Fruit fly (Drosophila melanogaster): ENCODE results near the gene Shaw.

DNA sequence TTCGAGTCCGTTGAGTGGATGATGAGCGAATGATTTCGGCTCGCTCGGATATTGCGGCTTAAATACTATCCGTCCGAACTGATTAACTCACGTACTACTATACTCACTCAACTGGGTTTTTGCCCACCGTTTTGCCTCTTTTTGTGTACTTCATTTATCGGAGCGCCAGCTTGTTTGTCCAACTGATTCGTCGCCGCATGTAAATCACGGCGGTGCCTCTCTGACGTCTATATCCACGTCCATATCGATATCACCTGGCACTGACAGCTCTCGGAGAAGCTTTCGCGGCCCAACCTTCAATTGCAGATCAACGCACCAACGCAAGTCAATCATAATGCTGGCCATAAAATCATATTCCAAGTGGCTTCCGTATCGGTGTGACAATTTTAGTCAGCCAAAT is 20.2 kb upstream of the Shaw start, which contains the start of gene CG3604:
- TF ChIP-seq pan (optimal IDR thresholded peaks at IDR 0.05) (no peak), usp (GFP tag; optimal IDR thresholded peaks at IDR 0.05) (no peak)

All from whole organism.